Worm (Caenorhabditis elegans) whole organism, young adult: Measurements from ENCODE around the gene Y67D2.2.
A peak's percentile ranks its signal among the peaks of the same experiment; 100 is the strongest.

ENCODE experiments used
- B0019.2 ChIP-seq: fragments of 200-800 bp; sonication (Bioruptor generic); conservative IDR thresholded peaks from 2 replicates; pipeline ENCODE4 v1.3.6; 2022; ENCODE audit warnings: missing genetic modification reagents, missing genetic modification characterization, missing compliant biosample characterization
- B0035.1 ChIP-seq: sonication (generic microtip); optimal IDR thresholded peaks from 2 replicates; lab custom pipeline; 2016; ENCODE audit warnings: missing genetic modification characterization, mild to moderate bottlenecking, missing compliant biosample characterization, missing genotype, missing genetic modification reagents
- B0261.1 ChIP-seq: sonication (generic microtip); optimal IDR thresholded peaks from 2 replicates; lab custom pipeline; 2016; ENCODE audit warnings: mild to moderate bottlenecking, missing genetic modification characterization, moderate library complexity, missing compliant biosample characterization
- D2030.7 ChIP-seq: fragments of 200-800 bp; sonication (Bioruptor generic); IDR thresholded peaks from 2 replicates; pipeline ENCODE4 v1.3.6; 2022; ENCODE audit warnings: missing genetic modification reagents, missing genetic modification characterization, missing compliant biosample characterization
- F10E7.11 ChIP-seq: sonication (generic microtip); optimal IDR thresholded peaks from 2 replicates; lab custom pipeline; 2017; ENCODE audit warnings: mild to moderate bottlenecking, missing genetic modification characterization, moderate library complexity, missing compliant biosample characterization
- F23B12.7 ChIP-seq: sonication (generic microtip); optimal IDR thresholded peaks from 2 replicates; lab custom pipeline; 2017; ENCODE audit warnings: missing genetic modification characterization, mild to moderate bottlenecking, missing compliant biosample characterization, antibody characterized with exemption, moderate library complexity; ENCODE audit not compliant: insufficient read depth
- F39B2.1 ChIP-seq: fragments of 200-800 bp; sonication (Bioruptor generic); IDR thresholded peaks from 2 replicates; pipeline ENCODE4 v1.3.6; 2022; ENCODE audit warnings: missing genetic modification reagents, missing genetic modification characterization, missing compliant biosample characterization
- F57A8.1 ChIP-seq: fragments of 200-800 bp; sonication (Bioruptor generic); optimal IDR thresholded peaks from 2 replicates; lab custom pipeline; 2018; ENCODE audit warnings: mild to moderate bottlenecking, missing genetic modification characterization, moderate library complexity, missing compliant biosample characterization
- T07F8.4 ChIP-seq: sonication (generic microtip); optimal IDR thresholded peaks from 2 replicates; lab custom pipeline; 2016; ENCODE audit warnings: mild to moderate bottlenecking, missing genetic modification characterization, moderate library complexity, missing compliant biosample characterization
- Y53G8AR.9 ChIP-seq: fragments of 200-800 bp; sonication (Bioruptor generic); conservative IDR thresholded peaks from 2 replicates; pipeline ENCODE4 v1.3.6; 2022; ENCODE audit warnings: missing genetic modification reagents, missing genetic modification characterization, missing compliant biosample characterization
- akir-1 ChIP-seq: fragments of 200-800 bp; sonication (Bioruptor generic); optimal IDR thresholded peaks from 2 replicates; lab custom pipeline; 2018; ENCODE audit warnings: mild to moderate bottlenecking, missing genetic modification characterization, moderate library complexity, missing compliant biosample characterization
- aptf-2 ChIP-seq: fragments of 200-800 bp; sonication (Bioruptor generic); conservative IDR thresholded peaks from 2 replicates; pipeline ENCODE4 v1.3.6; 2022; ENCODE audit warnings: missing genetic modification reagents, missing genetic modification characterization, missing compliant biosample characterization
- attf-3 ChIP-seq: fragments of 200-800 bp; sonication (Bioruptor generic); conservative IDR thresholded peaks from 2 replicates; pipeline ENCODE4 v1.3.6; 2022; ENCODE audit warnings: missing genetic modification reagents, missing genetic modification characterization, missing compliant biosample characterization
- attf-5 ChIP-seq: fragments of 200-800 bp; sonication (Bioruptor generic); optimal IDR thresholded peaks from 2 replicates; lab custom pipeline; 2018; ENCODE audit warnings: mild to moderate bottlenecking, missing genetic modification characterization, missing compliant biosample characterization
- bed-1 ChIP-seq: fragments of 200-800 bp; sonication (Bioruptor generic); IDR thresholded peaks from 2 replicates; pipeline ENCODE4 v1.3.6; 2022; ENCODE audit warnings: missing genetic modification reagents, missing genetic modification characterization, missing compliant biosample characterization
- bed-2 ChIP-seq: fragments of 200-800 bp; sonication (Bioruptor generic); IDR thresholded peaks from 2 replicates; pipeline ENCODE4 v1.3.6; 2022; ENCODE audit warnings: missing genetic modification reagents, missing genetic modification characterization, missing compliant biosample characterization
- ceh-100 ChIP-seq: fragments of 200-800 bp; sonication (Bioruptor generic); IDR thresholded peaks from 2 replicates; pipeline ENCODE4 v1.3.6; 2022; ENCODE audit warnings: missing genetic modification reagents, missing genetic modification characterization, missing compliant biosample characterization
- ceh-91 ChIP-seq: fragments of 200-800 bp; sonication (Bioruptor generic); IDR thresholded peaks from 2 replicates; pipeline ENCODE4 v1.3.6; 2022; ENCODE audit warnings: missing genetic modification reagents, missing genetic modification characterization, missing compliant biosample characterization
- chd-7 ChIP-seq: sonication (generic microtip); optimal IDR thresholded peaks from 2 replicates; lab custom pipeline; 2016; ENCODE audit warnings: mild to moderate bottlenecking, missing genetic modification characterization, moderate library complexity, missing compliant biosample characterization
- die-1 ChIP-seq: sonication (generic microtip); optimal IDR thresholded peaks from 2 replicates; lab custom pipeline; 2016; ENCODE audit warnings: missing genotype, mild to moderate bottlenecking, missing genetic modification characterization, missing compliant biosample characterization
- egl-18 ChIP-seq: fragments of 200-800 bp; sonication (Bioruptor generic); IDR thresholded peaks from 2 replicates; pipeline ENCODE4 v1.3.6; 2022; ENCODE audit warnings: missing genetic modification reagents, missing genetic modification characterization, missing compliant biosample characterization
- ekl-4 ChIP-seq: fragments of 200-800 bp; sonication (Bioruptor generic); IDR thresholded peaks from 2 replicates; pipeline ENCODE4 v1.3.6; 2022; ENCODE audit warnings: missing genetic modification reagents, missing genetic modification characterization, missing compliant biosample characterization
- ets-4 ChIP-seq: fragments of 200-800 bp; sonication (Bioruptor generic); optimal IDR thresholded peaks from 2 replicates; lab custom pipeline; 2018; ENCODE audit warnings: mild to moderate bottlenecking, missing genetic modification characterization, missing compliant biosample characterization
- fkh-3 ChIP-seq: sonication (generic microtip); optimal IDR thresholded peaks from 2 replicates; lab custom pipeline; 2016; ENCODE audit warnings: mild to moderate bottlenecking, missing genetic modification characterization, missing compliant biosample characterization
- hmg-20 ChIP-seq: fragments of 200-800 bp; sonication (Bioruptor generic); IDR thresholded peaks from 2 replicates; pipeline ENCODE4 v1.3.6; 2022; ENCODE audit warnings: missing genetic modification reagents, missing genetic modification characterization, missing compliant biosample characterization
- hrde-1 ChIP-seq: sonication (generic microtip); optimal IDR thresholded peaks from 2 replicates; lab custom pipeline; 2016; ENCODE audit warnings: missing genetic modification characterization, mild to moderate bottlenecking, missing compliant biosample characterization, moderate library complexity, missing genotype, missing genetic modification reagents, borderline replicate concordance
- hsf-1 ChIP-seq: fragments of 200-800 bp; sonication (Bioruptor generic); IDR thresholded peaks from 2 replicates; pipeline ENCODE4 v1.3.6; 2022; ENCODE audit warnings: missing genetic modification reagents, missing genetic modification characterization, missing compliant biosample characterization
- lag-1 ChIP-seq: fragments of 200-800 bp; sonication (Bioruptor generic); IDR thresholded peaks from 2 replicates; pipeline ENCODE4 v1.3.6; 2022; ENCODE audit warnings: missing genetic modification reagents, missing genetic modification characterization, missing compliant biosample characterization
- let-526 ChIP-seq: fragments of 200-800 bp; sonication (Bioruptor generic); IDR thresholded peaks from 2 replicates; pipeline ENCODE4 v1.3.6; 2022; ENCODE audit warnings: missing genetic modification reagents, missing genetic modification characterization, missing compliant biosample characterization
- let-607 ChIP-seq, 2 experiments: fragments of 200-800 bp in 1 of 2; sonication (Bioruptor generic) in 1 of 2; sonication (generic microtip) in 1 of 2; optimal IDR thresholded peaks; 2 replicates each; lab custom pipeline; 2016 to 2018; ENCODE audit warnings: mild to moderate bottlenecking in 2 of 2, missing compliant biosample characterization in 2 of 2, missing genetic modification characterization in 2 of 2, moderate library complexity in 2 of 2, missing genotype in 1 of 2
- lin-40 ChIP-seq: sonication (generic microtip); optimal IDR thresholded peaks from 2 replicates; lab custom pipeline; 2016; ENCODE audit warnings: missing genetic modification characterization, mild to moderate bottlenecking, missing compliant biosample characterization, missing genotype, missing genetic modification reagents
- lin-54 ChIP-seq: fragments of 200-800 bp; sonication (Bioruptor generic); optimal IDR thresholded peaks from 2 replicates; lab custom pipeline; 2018; ENCODE audit warnings: mild to moderate bottlenecking, missing genetic modification characterization, missing compliant biosample characterization
- lir-1 ChIP-seq: fragments of 200-800 bp; sonication (Bioruptor generic); conservative IDR thresholded peaks from 2 replicates; pipeline ENCODE4 v1.3.6; 2022; ENCODE audit warnings: missing genetic modification reagents, missing genetic modification characterization, missing compliant biosample characterization
- madf-10 ChIP-seq: sonication (generic microtip); optimal IDR thresholded peaks from 2 replicates; lab custom pipeline; 2016; ENCODE audit warnings: mild to moderate bottlenecking, missing genetic modification characterization, missing compliant biosample characterization
- madf-8 ChIP-seq: fragments of 200-800 bp; sonication (Bioruptor generic); conservative IDR thresholded peaks from 2 replicates; pipeline ENCODE4 v1.3.6; 2022; ENCODE audit warnings: missing genetic modification reagents, missing genetic modification characterization, missing compliant biosample characterization
- mcd-1 ChIP-seq: fragments of 200-800 bp; sonication (Bioruptor generic); IDR thresholded peaks from 2 replicates; pipeline ENCODE4 v1.3.6; 2022; ENCODE audit warnings: missing genetic modification reagents, missing genetic modification characterization, missing compliant biosample characterization
- nfya-2 ChIP-seq: fragments of 200-800 bp; sonication (Bioruptor generic); IDR thresholded peaks from 2 replicates; pipeline ENCODE4 v1.3.6; 2022; ENCODE audit warnings: missing genetic modification reagents, missing genetic modification characterization, missing compliant biosample characterization
- nfyb-1 ChIP-seq: fragments of 200-800 bp; sonication (Bioruptor generic); IDR thresholded peaks from 2 replicates; pipeline ENCODE4 v1.3.6; 2022; ENCODE audit warnings: missing genetic modification reagents, missing genetic modification characterization, missing compliant biosample characterization
- nhr-27 ChIP-seq: fragments of 200-800 bp; sonication (Bioruptor generic); optimal IDR thresholded peaks from 2 replicates; lab custom pipeline; 2018; ENCODE audit warnings: mild to moderate bottlenecking, missing genetic modification characterization, moderate library complexity, missing compliant biosample characterization
- pbrm-1 ChIP-seq: fragments of 200-800 bp; sonication (Bioruptor generic); IDR thresholded peaks from 2 replicates; pipeline ENCODE4 v1.3.6; 2022; ENCODE audit warnings: missing genetic modification reagents, missing genetic modification characterization, missing compliant biosample characterization
- rpc-1 ChIP-seq, 2 experiments: fragments of 150-350 bp in 1 of 2; sonication (generic microtip) in 1 of 2; optimal IDR thresholded peaks; 2 replicates each; lab custom pipeline; 2014 to 2018; ENCODE audit warnings: missing biosample characterization in 1 of 2, missing genetic modification characterization in 1 of 2, missing genetic modification reagents in 1 of 2, missing genotype in 1 of 2
- sdz-38 ChIP-seq: sonication (generic microtip); optimal IDR thresholded peaks from 2 replicates; lab custom pipeline; 2016; ENCODE audit warnings: missing genotype, missing genetic modification characterization, missing compliant biosample characterization
- sea-2 ChIP-seq: fragments of 200-800 bp; sonication (Bioruptor generic); IDR thresholded peaks from 2 replicates; pipeline ENCODE4 v1.3.6; 2022; ENCODE audit warnings: missing genetic modification characterization, missing compliant biosample characterization
- sptf-2 ChIP-seq: fragments of 200-800 bp; sonication (Bioruptor generic); optimal IDR thresholded peaks from 2 replicates; lab custom pipeline; 2018; ENCODE audit warnings: mild to moderate bottlenecking, missing genetic modification characterization, missing compliant biosample characterization
- tbp1 ChIP-seq: fragments of 200-800 bp; sonication (Bioruptor generic); optimal IDR thresholded peaks from 2 replicates; lab custom pipeline; 2018; ENCODE audit warnings: mild to moderate bottlenecking, missing genetic modification characterization, missing compliant biosample characterization
- xnd-1 ChIP-seq: sonication (generic microtip); optimal IDR thresholded peaks from 2 replicates; lab custom pipeline; 2016; ENCODE audit warnings: missing genotype, missing genetic modification reagents, missing genetic modification characterization, missing compliant biosample characterization
- ztf-6 ChIP-seq: fragments of 200-800 bp; sonication (Bioruptor generic); IDR thresholded peaks from 2 replicates; pipeline ENCODE4 v1.3.6; 2022; ENCODE audit warnings: missing genetic modification reagents, missing genetic modification characterization, missing compliant biosample characterization

Gene Y67D2.2

ce11 chrIII:1604514-1604976 is 45.9 kb downstream of the Y67D2.2 start, which contains the start of gene Y22D7AL.6 (continued):
- TF ChIP-seq lin-40 (peak; percentile 63), mcd-1 (GFP tag; lab: Robert Waterston, UW) (peak; percentile 77), ekl-4 (GFP tag; lab: Robert Waterston, UW) (peak; percentile 68), bed-2 (GFP tag; lab: Robert Waterston, UW) (peak; percentile 73), pbrm-1 (GFP tag; lab: Robert Waterston, UW) (peak; percentile 89), bed-1 (GFP tag; lab: Robert Waterston, UW) (no peak), T07F8.4 (tag; lab: Kevin White, UChicago) (peak; percentile 42), let-607 (tag; optimal IDR thresholded peaks at IDR 0.05; lab: Kevin White, UChicago) (peak in 1 of 2 experiments; percentile 57), chd-7 (tag; lab: Kevin White, UChicago) (peak; percentile 76), xnd-1 (no peak), ceh-91 (GFP tag; lab: Robert Waterston, UW) (no peak), D2030.7 (peak; percentile 86), attf-3 (GFP tag; lab: Robert Waterston, UW) (peak; percentile 61; the same call in 1 of the 2 replicates), B0261.1 (tag; lab: Kevin White, UChicago) (peak; percentile 98), nhr-27 (peak; percentile 48), ceh-100 (GFP tag; lab: Robert Waterston, UW) (peak; percentile 65), hrde-1 (no peak), lin-54 (GFP tag; lab: Kevin White, UChicago) (peak; percentile 71), egl-18 (GFP tag; lab: Robert Waterston, UW) (no peak; the same call in 1 of the 2 replicates), F23B12.7 (tag; lab: Kevin White, UChicago) (peak; percentile 10), fkh-3 (tag; lab: Kevin White, UChicago) (peak; percentile 77), B0035.1 (tag; lab: Kevin White, UChicago) (peak; percentile 49), F57A8.1 (peak; percentile 66), F10E7.11 (tag; lab: Kevin White, UChicago) (no peak), rpc-1 (optimal IDR thresholded peaks at IDR 0.05; lab: Kevin White, UChicago) (peak; percentile 92), rpc-1 (tag; optimal IDR thresholded peaks at IDR 0.05; lab: Kevin White, UChicago) (peak; percentile 76), let-526 (GFP tag; lab: Robert Waterston, UW) (no peak), die-1 (tag; lab: Kevin White, UChicago) (peak; percentile 91), F39B2.1 (no peak), hmg-20 (peak; percentile 73; the same call in 1 of the 2 replicates), aptf-2 (GFP tag; lab: Robert Waterston, UW) (0 out of 2 replicates have a peak, but pooled peaks have one; percentile 4), nfyb-1 (peak; percentile 83), attf-5 (peak; percentile 35), ztf-6 (0 out of 2 replicates have a peak, but pooled peaks have one; percentile 33), akir-1 (GFP tag; lab: Kevin White, UChicago) (no peak), hsf-1 (peak; percentile 36; the same call in 1 of the 2 replicates), B0019.2 (GFP tag; lab: Robert Waterston, UW) (peak; percentile 45), ets-4 (GFP tag; lab: Kevin White, UChicago) (peak; percentile 9), sea-2 (no peak), sptf-2 (peak; percentile 45), tbp1 (GFP tag; lab: Kevin White, UChicago) (peak; percentile 98), sdz-38 (no peak), nfya-2 (GFP tag; lab: Robert Waterston, UW) (0 out of 2 replicates have a peak, but pooled peaks have one; percentile 5), lir-1 (GFP tag; lab: Robert Waterston, UW) (no peak; the same call in 1 of the 2 replicates), Y53G8AR.9 (GFP tag; lab: Robert Waterston, UW) (no peak), lag-1 (no peak), madf-10 (tag; lab: Kevin White, UChicago) (peak; percentile 77), madf-8 (GFP tag; lab: Robert Waterston, UW) (no peak)
